Worm (Caenorhabditis elegans) whole organism, L3 larva: ENCODE data around the gene R151.8.
A peak's percentile ranks its signal among the peaks of the same experiment; 100 is the strongest.

Experiments
- R02D3.7 ChIP-seq: fragments of 150-350 bp; optimal IDR thresholded peaks from 2 replicates; lab custom pipeline; 2014; ENCODE audit warnings: missing biosample characterization, missing genetic modification characterization
- ZK546.5 ChIP-seq: sonication (generic microtip); optimal IDR thresholded peaks from 2 replicates; lab custom pipeline; 2017; ENCODE audit warnings: missing biosample characterization, missing genetic modification characterization
- aly-2 ChIP-seq: fragments of 150-350 bp; optimal IDR thresholded peaks from 2 replicates; lab custom pipeline; 2014; ENCODE audit warnings: missing biosample characterization, missing genetic modification characterization
- ama-1 ChIP-seq: fragments of 150-350 bp; optimal IDR thresholded peaks from 2 replicates; lab custom pipeline; 2018
- ceh-16 ChIP-seq: sonication (generic microtip); optimal IDR thresholded peaks from 2 replicates; lab custom pipeline; 2017; ENCODE audit warnings: missing biosample characterization, missing genetic modification characterization
- ceh-28 ChIP-seq: fragments of 150-350 bp; optimal IDR thresholded peaks from 2 replicates; lab custom pipeline; 2014; ENCODE audit warnings: missing biosample characterization, missing genetic modification reagents, missing genetic modification characterization
- ceh-82 ChIP-seq: fragments of 150-350 bp; optimal IDR thresholded peaks from 2 replicates; lab custom pipeline; 2014; ENCODE audit warnings: missing biosample characterization, missing genetic modification characterization
- ceh-9 ChIP-seq: sonication (generic microtip); optimal IDR thresholded peaks from 2 replicates; lab custom pipeline; 2018; ENCODE audit warnings: missing biosample characterization, missing genetic modification characterization
- daf-12 ChIP-seq: fragments of 150-350 bp; optimal IDR thresholded peaks from 2 replicates; lab custom pipeline; 2014; ENCODE audit warnings: missing biosample characterization, missing genetic modification reagents, missing genetic modification characterization
- egl-27 ChIP-seq: sonication (generic microtip); optimal IDR thresholded peaks from 4 replicates; lab custom pipeline; 2017; ENCODE audit warnings: missing biosample characterization, missing genetic modification reagents, missing genetic modification characterization
- egl-5 ChIP-seq: fragments of 150-350 bp; optimal IDR thresholded peaks from 2 replicates; lab custom pipeline; 2017; ENCODE audit warnings: missing biosample characterization, missing genetic modification reagents, missing genetic modification characterization, inconsistent platforms
- elt-1 ChIP-seq: fragments of 150-350 bp; optimal IDR thresholded peaks from 2 replicates; lab custom pipeline; 2014; ENCODE audit warnings: missing biosample characterization, missing genetic modification characterization
- elt-2 ChIP-seq: sonication (generic microtip); optimal IDR thresholded peaks from 2 replicates; lab custom pipeline; 2016; ENCODE audit warnings: missing genetic modification reagents, mild to moderate bottlenecking, missing genetic modification characterization, missing compliant biosample characterization
- elt-3 ChIP-seq, 3 experiments: fragments of 150-350 bp in 1 of 3; sonication (generic microtip) in 2 of 3; optimal IDR thresholded peaks; 2 replicates in 2 of 3; 4 replicates in 1 of 3; lab custom pipeline; 2014 to 2017; ENCODE audit warnings: missing biosample characterization in 3 of 3, missing genetic modification characterization in 3 of 3
- eor-1 ChIP-seq, 2 experiments: fragments of 150-350 bp; optimal IDR thresholded peaks; 2 replicates each; lab custom pipeline; 2014 to 2018; ENCODE audit warnings: missing biosample characterization in 2 of 2, missing genetic modification characterization in 2 of 2
- fkh-10 ChIP-seq: sonication (generic microtip); optimal IDR thresholded peaks from 2 replicates; lab custom pipeline; 2017; ENCODE audit warnings: missing biosample characterization, missing genetic modification reagents, missing genetic modification characterization
- fkh-2 ChIP-seq: fragments of 150-350 bp; optimal IDR thresholded peaks from 2 replicates; lab custom pipeline; 2014; ENCODE audit warnings: missing biosample characterization, missing genetic modification reagents, missing genetic modification characterization
- fos-1 ChIP-seq: fragments of 150-350 bp; optimal IDR thresholded peaks from 2 replicates; lab custom pipeline; 2014; ENCODE audit warnings: missing biosample characterization, missing genetic modification characterization
- hmg-11 ChIP-seq: sonication (generic microtip); optimal IDR thresholded peaks from 2 replicates; lab custom pipeline; 2016; ENCODE audit warnings: missing genetic modification characterization, missing compliant biosample characterization
- jun-1 ChIP-seq: fragments of 150-350 bp; optimal IDR thresholded peaks from 2 replicates; lab custom pipeline; 2014; ENCODE audit warnings: missing biosample characterization, missing genetic modification reagents, missing genetic modification characterization
- lin-15B ChIP-seq: fragments of 150-350 bp; optimal IDR thresholded peaks from 2 replicates; lab custom pipeline; 2014; ENCODE audit warnings: missing biosample characterization, missing genetic modification characterization
- lin-39 ChIP-seq: fragments of 150-350 bp; optimal IDR thresholded peaks from 2 replicates; lab custom pipeline; 2018; ENCODE audit warnings: missing biosample characterization, missing genetic modification reagents, missing genetic modification characterization
- lsy-12 ChIP-seq: sonication (generic microtip); optimal IDR thresholded peaks from 2 replicates; lab custom pipeline; 2016; ENCODE audit warnings: mild to moderate bottlenecking, missing genetic modification characterization, missing compliant biosample characterization
- mdl-1 ChIP-seq: fragments of 150-350 bp; optimal IDR thresholded peaks from 2 replicates; lab custom pipeline; 2014; ENCODE audit warnings: missing biosample characterization, missing genetic modification characterization
- mml-1 ChIP-seq: fragments of 150-350 bp; sonication (generic microtip); optimal IDR thresholded peaks from 3 replicates; lab custom pipeline; 2014; ENCODE audit warnings: missing biosample characterization, missing genetic modification characterization
- nfya-1 ChIP-seq: sonication (generic microtip); optimal IDR thresholded peaks from 2 replicates; lab custom pipeline; 2017; ENCODE audit warnings: missing genetic modification characterization, mild to moderate bottlenecking, missing compliant biosample characterization, antibody characterized with exemption, moderate library complexity; ENCODE audit not compliant: insufficient read depth
- nhr-11 ChIP-seq: fragments of 150-350 bp; optimal IDR thresholded peaks from 2 replicates; lab custom pipeline; 2014; ENCODE audit warnings: missing biosample characterization, missing genetic modification characterization
- nhr-12 ChIP-seq: fragments of 150-350 bp; optimal IDR thresholded peaks from 2 replicates; lab custom pipeline; 2014; ENCODE audit warnings: missing biosample characterization, missing genetic modification characterization
- nhr-23 ChIP-seq: fragments of 150-350 bp; optimal IDR thresholded peaks from 2 replicates; lab custom pipeline; 2014; ENCODE audit warnings: missing biosample characterization, missing genetic modification reagents, missing genetic modification characterization
- nhr-237 ChIP-seq: fragments of 150-350 bp; optimal IDR thresholded peaks from 2 replicates; lab custom pipeline; 2014; ENCODE audit warnings: missing biosample characterization, missing genetic modification characterization
- nhr-25 ChIP-seq: sonication (generic microtip); optimal IDR thresholded peaks from 2 replicates; lab custom pipeline; 2017; ENCODE audit warnings: missing biosample characterization, missing genetic modification characterization
- nhr-28 ChIP-seq: fragments of 150-350 bp; optimal IDR thresholded peaks from 2 replicates; lab custom pipeline; 2014; ENCODE audit warnings: missing biosample characterization, missing genetic modification characterization
- nhr-43 ChIP-seq: sonication (generic microtip); optimal IDR thresholded peaks from 2 replicates; lab custom pipeline; 2016; ENCODE audit warnings: mild to moderate bottlenecking, missing genetic modification characterization, missing compliant biosample characterization; ENCODE audit not compliant: poor library complexity, severe bottlenecking
- nhr-67 ChIP-seq: fragments of 150-350 bp; optimal IDR thresholded peaks from 2 replicates; lab custom pipeline; 2014; ENCODE audit warnings: missing biosample characterization, missing genetic modification characterization
- nhr-76 ChIP-seq: fragments of 150-350 bp; sonication (generic microtip); optimal IDR thresholded peaks from 5 replicates; lab custom pipeline; 2014; ENCODE audit warnings: missing biosample characterization, missing genetic modification characterization
- nhr-77 ChIP-seq: fragments of 150-350 bp; optimal IDR thresholded peaks from 2 replicates; lab custom pipeline; 2014; ENCODE audit warnings: missing biosample characterization, missing genetic modification characterization
- pha-4 ChIP-seq: fragments of 150-350 bp; optimal IDR thresholded peaks from 2 replicates; lab custom pipeline; 2014; ENCODE audit warnings: missing biosample characterization, missing genetic modification reagents, missing genetic modification characterization
- pqm-1 ChIP-seq: fragments of 150-350 bp; optimal IDR thresholded peaks from 2 replicates; lab custom pipeline; 2017; ENCODE audit warnings: missing biosample characterization, missing genetic modification characterization, inconsistent platforms
- sea-2 ChIP-seq: fragments of 150-350 bp; sonication (generic microtip); optimal IDR thresholded peaks from 4 replicates; lab custom pipeline; 2014; ENCODE audit warnings: missing biosample characterization, missing genetic modification reagents, missing genetic modification characterization
- skn-1 ChIP-seq: fragments of 150-350 bp; optimal IDR thresholded peaks from 2 replicates; lab custom pipeline; 2014; ENCODE audit warnings: missing biosample characterization, missing genetic modification characterization
- snpc-4 ChIP-seq: fragments of 150-350 bp; optimal IDR thresholded peaks from 2 replicates; lab custom pipeline; 2014; ENCODE audit warnings: missing biosample characterization, missing genetic modification characterization
- tbx-2 ChIP-seq: sonication (generic microtip); optimal IDR thresholded peaks from 2 replicates; lab custom pipeline; 2016; ENCODE audit warnings: mild to moderate bottlenecking, missing genetic modification characterization, missing compliant biosample characterization
- unc-39 ChIP-seq: sonication (generic microtip); optimal IDR thresholded peaks from 4 replicates; lab custom pipeline; 2017; ENCODE audit warnings: missing biosample characterization, missing genetic modification characterization
- unc-62 ChIP-seq: fragments of 150-350 bp; sonication (generic microtip); optimal IDR thresholded peaks from 4 replicates; lab custom pipeline; 2014; ENCODE audit warnings: missing biosample characterization, missing genetic modification reagents, missing genetic modification characterization
- zag-1 ChIP-seq: fragments of 150-350 bp; optimal IDR thresholded peaks from 2 replicates; lab custom pipeline; 2014; ENCODE audit warnings: missing biosample characterization, missing genetic modification characterization
- ztf-11 ChIP-seq: fragments of 150-350 bp; optimal IDR thresholded peaks from 2 replicates; lab custom pipeline; 2014; ENCODE audit warnings: missing biosample characterization, missing genetic modification characterization
- ztf-4 ChIP-seq: fragments of 150-350 bp; optimal IDR thresholded peaks from 2 replicates; lab custom pipeline; 2014; ENCODE audit warnings: missing biosample characterization, missing genetic modification characterization

The R151.8 gene

DNA sequence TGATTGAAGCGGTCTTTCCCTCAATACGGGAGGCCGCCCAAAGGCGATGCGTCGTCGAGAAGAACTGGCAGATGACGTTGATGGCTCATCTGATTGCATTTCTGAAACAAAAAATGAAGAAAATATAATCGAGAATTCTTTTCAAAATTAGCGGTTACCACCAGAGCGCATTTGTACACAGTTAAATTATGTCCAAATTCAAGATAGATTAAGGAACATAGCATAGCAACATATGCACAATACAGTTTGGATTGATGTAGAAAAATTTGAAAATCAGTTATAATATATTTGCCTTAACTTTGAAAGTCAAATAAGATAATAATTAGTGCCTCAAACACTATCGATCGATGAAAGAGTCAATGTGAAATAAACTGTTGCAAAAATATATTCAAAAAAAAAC is at the start of gene R151.8:
R151.8 (minus strand) TSS at position 101 of the 400 bp plus-strand sequence.
- TF ChIP-seq ztf-4 (tag; lab: Kevin White, UChicago) (no peak), daf-12 (tag; lab: Kevin White, UChicago) (no peak), fkh-2 (tag; lab: Kevin White, UChicago) (no peak), nhr-28 (tag; lab: Kevin White, UChicago) (no peak), fkh-10 (GFP tag; lab: Kevin White, UChicago) (no peak), nhr-76 (tag; lab: Kevin White, UChicago) (no peak), fos-1 (no peak), pqm-1 (tag; lab: Kevin White, UChicago) (no peak), nhr-12 (no peak), elt-2 (tag; lab: Kevin White, UChicago) (no peak), mml-1 (no peak), nhr-67 (no peak), elt-3 (tag; optimal IDR thresholded peaks at IDR 0.05; lab: Kevin White, UChicago) (no peak), skn-1 (tag; lab: Kevin White, UChicago) (no peak), nhr-11 (tag; lab: Kevin White, UChicago) (no peak), elt-1 (tag; lab: Kevin White, UChicago) (no peak)

DNA sequence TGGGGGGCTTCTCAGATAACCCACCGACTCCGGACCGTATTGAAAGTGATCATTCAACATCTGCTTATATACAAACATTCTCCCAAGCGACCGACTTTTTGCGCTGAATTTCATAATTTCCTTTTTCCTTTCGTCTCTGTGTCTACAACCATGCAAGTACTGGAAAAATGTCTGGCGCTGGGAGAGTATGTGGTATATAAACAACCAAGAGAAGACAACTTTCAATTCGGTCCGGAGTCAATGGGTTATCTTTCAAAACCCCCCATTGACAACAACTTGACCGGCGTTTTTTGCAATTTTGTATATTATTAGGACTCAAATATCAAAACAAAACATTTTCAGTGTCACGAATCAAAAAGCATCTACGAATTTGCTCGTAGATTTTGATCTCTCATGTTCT is 48.9 kb upstream of the R151.8 start:
- TF ChIP-seq hmg-11 (tag; lab: Kevin White, UChicago) = peak; percentile 49
- no peak for TF ChIP-seq egl-27 (tag; lab: Kevin White, UChicago)
- TF ChIP-seq elt-3 (tag; optimal IDR thresholded peaks at IDR 0.05; lab: Kevin White, UChicago) = no peak
- TF ChIP-seq egl-5 = no peak
- TF ChIP-seq pha-4 (tag; lab: Kevin White, UChicago) = peak; percentile 82
- no peak for TF ChIP-seq pqm-1 (tag; lab: Kevin White, UChicago)
- no peak for TF ChIP-seq nhr-12
- TF ChIP-seq R02D3.7 (tag; lab: Kevin White, UChicago) = peak; percentile 6
- TF ChIP-seq daf-12 (tag; lab: Kevin White, UChicago) = no peak
- no peak for TF ChIP-seq nhr-25 (tag; lab: Kevin White, UChicago)
- no peak for TF ChIP-seq sea-2 (GFP tag; lab: Kevin White, UChicago)
- no peak for TF ChIP-seq fkh-10 (GFP tag; lab: Kevin White, UChicago)
- peak; percentile 44 for TF ChIP-seq nfya-1 (tag; lab: Kevin White, UChicago)
- peak; percentile 75 for TF ChIP-seq lsy-12 (tag; lab: Kevin White, UChicago)
- peak; percentile 49 for TF ChIP-seq nhr-77 (tag; lab: Kevin White, UChicago)
- no peak for TF ChIP-seq ceh-82 (tag; lab: Kevin White, UChicago)
- TF ChIP-seq jun-1 = peak; percentile 56
- no peak for TF ChIP-seq aly-2 (tag; lab: Kevin White, UChicago)
- TF ChIP-seq nhr-76 (tag; lab: Kevin White, UChicago) = no peak
- TF ChIP-seq fos-1 = no peak
- TF ChIP-seq fkh-2 (tag; lab: Kevin White, UChicago) = no peak
- no peak for TF ChIP-seq ztf-11 (tag; lab: Kevin White, UChicago)
- TF ChIP-seq unc-39 (tag; lab: Kevin White, UChicago) = no peak
- no peak for TF ChIP-seq ztf-4 (tag; lab: Kevin White, UChicago)
- peak; percentile 39 for TF ChIP-seq nhr-11 (tag; lab: Kevin White, UChicago)
- TF ChIP-seq ceh-16 (tag; lab: Kevin White, UChicago) = no peak
- peak; percentile 45 for TF ChIP-seq elt-2 (tag; lab: Kevin White, UChicago)
- TF ChIP-seq snpc-4 = peak; percentile 99
- TF ChIP-seq nhr-43 (tag; lab: Kevin White, UChicago) = peak; percentile 38
- TF ChIP-seq elt-1 (tag; lab: Kevin White, UChicago) = no peak
- no peak for TF ChIP-seq mdl-1 (tag; lab: Kevin White, UChicago)
- TF ChIP-seq lin-15B = peak; percentile 18
- no peak for TF ChIP-seq ZK546.5 (tag; lab: Kevin White, UChicago)
- no peak for TF ChIP-seq zag-1 (tag; lab: Kevin White, UChicago)
- no peak for TF ChIP-seq unc-62 (GFP tag; lab: Kevin White, UChicago)
- no peak for TF ChIP-seq mml-1
- TF ChIP-seq ama-1 = no peak
- TF ChIP-seq nhr-28 (tag; lab: Kevin White, UChicago) = no peak
- TF ChIP-seq eor-1 (tag; optimal IDR thresholded peaks at IDR 0.05; lab: Kevin White, UChicago) = no peak
- no peak for TF ChIP-seq ceh-9 (tag; lab: Kevin White, UChicago)
- no peak for TF ChIP-seq nhr-67
- no peak for TF ChIP-seq nhr-237 (tag; lab: Kevin White, UChicago)
- peak; percentile 45 for TF ChIP-seq ceh-28 (tag; lab: Kevin White, UChicago)
- TF ChIP-seq tbx-2 (tag; lab: Kevin White, UChicago) = no peak
- no peak for TF ChIP-seq skn-1 (tag; lab: Kevin White, UChicago)
- peak; percentile 45 for TF ChIP-seq nhr-23 (tag; lab: Kevin White, UChicago)
- no peak for TF ChIP-seq lin-39 (tag; lab: Kevin White, UChicago)
